Worm (Caenorhabditis elegans) whole organism, L1 larva: ENCODE measurements around the gene noa-1.

ENCODE experiments used
- F16B12.6 ChIP-seq: fragments of 150-350 bp; optimal IDR thresholded peaks from 2 replicates; lab custom pipeline; 2014; ENCODE audit warnings: missing biosample characterization, missing genetic modification characterization
- aha-1 ChIP-seq: fragments of 150-350 bp; optimal IDR thresholded peaks from 2 replicates; lab custom pipeline; 2014; ENCODE audit warnings: missing biosample characterization, missing genetic modification characterization
- aly-2 ChIP-seq: fragments of 150-350 bp; optimal IDR thresholded peaks from 2 replicates; lab custom pipeline; 2014; ENCODE audit warnings: missing biosample characterization, missing genetic modification characterization
- ama-1 ChIP-seq: fragments of 150-350 bp; optimal IDR thresholded peaks from 2 replicates; lab custom pipeline; 2014
- ceh-90 ChIP-seq: sonication (generic microtip); optimal IDR thresholded peaks from 2 replicates; lab custom pipeline; 2016; ENCODE audit warnings: missing genetic modification characterization, missing compliant biosample characterization
- ces-1 ChIP-seq: fragments of 150-350 bp; optimal IDR thresholded peaks from 2 replicates; lab custom pipeline; 2014; ENCODE audit warnings: missing biosample characterization, missing genetic modification reagents, missing genetic modification characterization
- dsc-1 ChIP-seq: sonication (generic microtip); optimal IDR thresholded peaks from 2 replicates; lab custom pipeline; 2016; ENCODE audit warnings: mild to moderate bottlenecking, missing genetic modification characterization, missing compliant biosample characterization
- efl-1 ChIP-seq, 4 experiments: fragments of 150-350 bp; optimal IDR thresholded peaks in 3 of 4; peaks in 1 of 4; 1 replicate in 1 of 4; 2 replicates in 3 of 4; lab custom pipeline; 2014; ENCODE audit warnings: missing biosample characterization in 2 of 4, missing genetic modification characterization in 2 of 4, missing genetic modification reagents in 2 of 4
- efl-3 ChIP-seq: fragments of 200-800 bp; sonication (Bioruptor generic); optimal IDR thresholded peaks from 2 replicates; lab custom pipeline; 2018; ENCODE audit warnings: mild to moderate bottlenecking, missing genetic modification characterization, missing compliant biosample characterization
- egl-13 ChIP-seq: sonication (generic microtip); optimal IDR thresholded peaks from 2 replicates; lab custom pipeline; 2016; ENCODE audit warnings: missing genotype, missing genetic modification reagents, missing genetic modification characterization, missing compliant biosample characterization
- egl-27 ChIP-seq, 2 experiments: fragments of 150-350 bp in 1 of 2; sonication (generic microtip); optimal IDR thresholded peaks; 3 replicates each; lab custom pipeline; 2017 to 2018; ENCODE audit warnings: missing biosample characterization in 2 of 2, missing genetic modification characterization in 2 of 2, missing genetic modification reagents in 2 of 2
- elt-2 ChIP-seq: sonication (generic microtip); optimal IDR thresholded peaks from 2 replicates; lab custom pipeline; 2016; ENCODE audit warnings: missing genetic modification characterization, mild to moderate bottlenecking, inconsistent platforms, missing compliant biosample characterization, missing genetic modification reagents
- hlh-17 ChIP-seq: fragments of 200-800 bp; sonication (Bioruptor generic); optimal IDR thresholded peaks from 2 replicates; lab custom pipeline; 2018; ENCODE audit warnings: missing genetic modification characterization, mild to moderate bottlenecking, missing compliant biosample characterization, moderate library complexity, borderline replicate concordance
- hpl-2 ChIP-seq: fragments of 150-350 bp; optimal IDR thresholded peaks from 2 replicates; lab custom pipeline; 2014; ENCODE audit warnings: missing biosample characterization, missing genetic modification reagents, missing genetic modification characterization
- lin-39 ChIP-seq: fragments of 150-350 bp; optimal IDR thresholded peaks from 2 replicates; lab custom pipeline; 2014; ENCODE audit warnings: missing biosample characterization, missing genetic modification reagents, missing genetic modification characterization
- lsy-2 ChIP-seq, 2 experiments: fragments of 150-350 bp; optimal IDR thresholded peaks; 2 replicates each; lab custom pipeline; 2014; ENCODE audit warnings: missing biosample characterization in 2 of 2, missing genetic modification characterization in 2 of 2
- mab-9 ChIP-seq: fragments of 200-800 bp; sonication (Bioruptor generic); IDR thresholded peaks from 2 replicates; pipeline ENCODE4 v1.3.6; 2022; ENCODE audit warnings: missing genetic modification reagents, missing genetic modification characterization, missing compliant biosample characterization
- mdl-1 ChIP-seq, 2 experiments: fragments of 150-350 bp; optimal IDR thresholded peaks; 2 replicates each; lab custom pipeline; 2014 to 2017; ENCODE audit warnings: missing biosample characterization in 2 of 2, missing genetic modification characterization in 2 of 2, inconsistent platforms in 1 of 2
- nhr-28 ChIP-seq: fragments of 150-350 bp; optimal IDR thresholded peaks from 2 replicates; lab custom pipeline; 2014; ENCODE audit warnings: missing biosample characterization, missing genetic modification characterization
- nhr-47 ChIP-seq: sonication (generic microtip); optimal IDR thresholded peaks from 2 replicates; lab custom pipeline; 2016; ENCODE audit warnings: mild to moderate bottlenecking, missing genetic modification characterization, moderate library complexity, missing compliant biosample characterization
- nhr-77 ChIP-seq: fragments of 150-350 bp; optimal IDR thresholded peaks from 2 replicates; lab custom pipeline; 2014; ENCODE audit warnings: missing biosample characterization, missing genetic modification characterization
- nhr-90 ChIP-seq: sonication (generic microtip); optimal IDR thresholded peaks from 2 replicates; lab custom pipeline; 2016; ENCODE audit warnings: mild to moderate bottlenecking, missing genetic modification characterization, missing compliant biosample characterization; ENCODE audit not compliant: poor library complexity
- pag-3 ChIP-seq: sonication (generic microtip); optimal IDR thresholded peaks from 2 replicates; lab custom pipeline; 2017; ENCODE audit warnings: missing genetic modification characterization, mild to moderate bottlenecking, missing compliant biosample characterization, antibody characterized with exemption, borderline replicate concordance; ENCODE audit not compliant: insufficient read depth
- rnt-1 ChIP-seq: sonication (generic microtip); optimal IDR thresholded peaks from 2 replicates; lab custom pipeline; 2016; ENCODE audit warnings: mild to moderate bottlenecking, missing genetic modification characterization, moderate library complexity, missing compliant biosample characterization
- sox-4 ChIP-seq: sonication (generic microtip); optimal IDR thresholded peaks from 2 replicates; lab custom pipeline; 2016; ENCODE audit warnings: missing genetic modification characterization, missing compliant biosample characterization
- sup-37 ChIP-seq: fragments of 200-800 bp; sonication (Bioruptor generic); optimal IDR thresholded peaks from 2 replicates; lab custom pipeline; 2018; ENCODE audit warnings: mild to moderate bottlenecking, missing genetic modification characterization, missing compliant biosample characterization
- unc-130 ChIP-seq: fragments of 150-350 bp; optimal IDR thresholded peaks from 2 replicates; lab custom pipeline; 2017; ENCODE audit warnings: missing biosample characterization, missing genetic modification characterization, inconsistent platforms
- unc-86 ChIP-seq: sonication (generic microtip); optimal IDR thresholded peaks from 2 replicates; lab custom pipeline; 2016; ENCODE audit warnings: missing genetic modification characterization, missing compliant biosample characterization
- zip-4 ChIP-seq: fragments of 200-800 bp; sonication (Bioruptor generic); optimal IDR thresholded peaks from 2 replicates; lab custom pipeline; 2018; ENCODE audit warnings: mild to moderate bottlenecking, missing genetic modification characterization, moderate library complexity, missing compliant biosample characterization
- ztf-4 ChIP-seq: fragments of 150-350 bp; optimal IDR thresholded peaks from 2 replicates; lab custom pipeline; 2014; ENCODE audit warnings: missing biosample characterization, missing genetic modification characterization

The noa-1 gene

ce11 chrII:13508607-13509006 is 32.2 kb downstream of the noa-1 start:
- TF ChIP-seq egl-13 (tag; lab: Kevin White, UChicago), result no peak
- peak; percentile 25 for TF ChIP-seq elt-2

ce11 chrII:13507535-13507934 is 33.3 kb downstream of the noa-1 start, which contains the start of gene nep-17:
Gene nep-17 (plus strand): TSS chrII:13507819.
- TF ChIP-seq elt-2, result peak; percentile 64
- TF ChIP-seq sox-4 (tag; lab: Kevin White, UChicago), result no peak

- TF ChIP-seq dsc-1 (tag; lab: Kevin White, UChicago), result no peak
- TF ChIP-seq hlh-17 (GFP tag; lab: Kevin White, UChicago), result no peak
- no peak for TF ChIP-seq unc-130 (tag; lab: Kevin White, UChicago)
- TF ChIP-seq ama-1 (lab: Kevin White, UChicago), result no peak
- peak; percentile 25 for TF ChIP-seq elt-2
- TF ChIP-seq efl-3 (GFP tag; lab: Kevin White, UChicago), result no peak
- TF ChIP-seq efl-1 (optimal IDR thresholded peaks at IDR 0.05; lab: Kevin White, UChicago), result no peak
- TF ChIP-seq efl-1 (GFP tag; optimal IDR thresholded peaks at IDR 0.05 in 1 of 2; lab: Kevin White, UChicago), result peak in 1 of 2 experiments; percentile 41
- TF ChIP-seq nhr-47 (tag; lab: Kevin White, UChicago), result no peak
- no peak for TF ChIP-seq ces-1
- TF ChIP-seq, all 84 proteins: peak for 2
These were observed 34.8 kb downstream of the noa-1 start for ce11 chrII:13505977-13506568.

- TF ChIP-seq ceh-90 (tag; lab: Kevin White, UChicago) (no peak), mab-9 (GFP tag; lab: Robert Waterston, UW) (no peak), rnt-1 (tag; lab: Kevin White, UChicago) (no peak), nhr-77 (tag; lab: Kevin White, UChicago) (no peak), mdl-1 (tag; optimal IDR thresholded peaks at IDR 0.05; lab: Kevin White, UChicago) (no peak)
These were observed 35.5 kb downstream of the noa-1 start for ce11 chrII:13505386-13505785.

ce11 chrII:13503653-13504052 is 37.2 kb downstream of the noa-1 start, which contains the start of gene F54F11.1:
Gene F54F11.1 (plus strand): TSS chrII:13503953.
- TF ChIP-seq unc-86, result peak; percentile 39
- TF ChIP-seq nhr-90 (tag; lab: Kevin White, UChicago), result no peak

ce11 chrII:13501575-13501974 is 39.3 kb downstream of the noa-1 start, which contains the start of gene F45H10.5:
Gene F45H10.5 (plus strand): TSS chrII:13501875.
- TF ChIP-seq elt-2 (no peak), hpl-2 (no peak), nhr-28 (no peak), egl-27 (tag; optimal IDR thresholded peaks at IDR 0.05; lab: Kevin White, UChicago) (no peak), lin-39 (tag; lab: Kevin White, UChicago) (no peak), zip-4 (GFP tag; lab: Kevin White, UChicago) (no peak), efl-3 (GFP tag; lab: Kevin White, UChicago) (no peak), sup-37 (GFP tag; lab: Kevin White, UChicago) (no peak), pag-3 (tag; lab: Kevin White, UChicago) (no peak), F16B12.6 (tag; lab: Kevin White, UChicago) (no peak), aly-2 (tag; lab: Kevin White, UChicago) (no peak), ztf-4 (tag; lab: Kevin White, UChicago) (no peak), lsy-2 (tag; optimal IDR thresholded peaks at IDR 0.05; lab: Kevin White, UChicago) (no peak), nhr-90 (tag; lab: Kevin White, UChicago) (no peak), aha-1 (tag; lab: Kevin White, UChicago) (no peak), mab-9 (GFP tag; lab: Robert Waterston, UW) (no peak)
